Worm (Caenorhabditis elegans) whole organism, late embryonic: ENCODE data around the gene Y71H2B.4.

Experiments
- C38D4.7 ChIP-seq: fragments of 200-800 bp; sonication (Bioruptor generic); optimal IDR thresholded peaks from 2 replicates; lab custom pipeline; 2018; ENCODE audit warnings: mild to moderate bottlenecking, missing genetic modification characterization, moderate library complexity, missing compliant biosample characterization
- ceh-2 ChIP-seq: sonication (generic microtip); optimal IDR thresholded peaks from 2 replicates; lab custom pipeline; 2016; ENCODE audit warnings: missing genotype, missing genetic modification characterization, missing compliant biosample characterization
- nhr-11 ChIP-seq: fragments of 150-350 bp; optimal IDR thresholded peaks from 2 replicates; lab custom pipeline; 2014; ENCODE audit warnings: missing biosample characterization, missing genetic modification characterization
- nhr-232 ChIP-seq: sonication (generic microtip); optimal IDR thresholded peaks from 2 replicates; lab custom pipeline; 2016; ENCODE audit warnings: missing genetic modification characterization, missing compliant biosample characterization
- pha-4 ChIP-seq: fragments of 150-350 bp; optimal IDR thresholded peaks from 2 replicates; lab custom pipeline; 2018; ENCODE audit warnings: missing biosample characterization, missing genetic modification reagents, missing genetic modification characterization
- pqm-1 ChIP-seq: sonication (generic microtip); optimal IDR thresholded peaks from 2 replicates; lab custom pipeline; 2016; ENCODE audit warnings: missing genetic modification characterization, missing compliant biosample characterization
- unc-86 ChIP-seq: sonication (generic microtip); optimal IDR thresholded peaks from 2 replicates; lab custom pipeline; 2016; ENCODE audit warnings: missing genetic modification characterization, missing compliant biosample characterization

- TF ChIP-seq ceh-2 (tag; lab: Kevin White, UChicago): no peak
- no peak for TF ChIP-seq nhr-232 (tag; lab: Kevin White, UChicago)
- no peak for TF ChIP-seq unc-86 (tag; lab: Kevin White, UChicago)
- TF ChIP-seq nhr-11: no peak
- TF ChIP-seq pqm-1: no peak
- TF ChIP-seq pha-4 (tag; lab: Kevin White, UChicago): no peak
- TF ChIP-seq C38D4.7 (GFP tag; lab: Kevin White, UChicago): no peak
Measured at ce11 chrIII:2575635-2576164, 43.1 kb upstream of the Y71H2B.4 start, which contains the start of gene Y54F10AR.1.
